Fruit fly (Drosophila melanogaster) whole organism, embryonic: Measurements from ENCODE around the gene CG33124.

ENCODE experiments used
- CG10147 ChIP-seq: fragments of 200-800 bp; sonication (Bioruptor generic); optimal IDR thresholded peaks from 2 replicates; lab custom pipeline; 2019; ENCODE audit warnings: missing biosample characterization, mild to moderate bottlenecking, missing genetic modification characterization, moderate library complexity
- CG10209 ChIP-seq: fragments of 200-800 bp; sonication (Bioruptor generic); optimal IDR thresholded peaks from 3 replicates; lab custom pipeline; 2017; ENCODE audit warnings: missing biosample characterization, mild to moderate bottlenecking, missing genetic modification characterization, missing genetic modification reagents
- CG10321 ChIP-seq: fragments of 200-800 bp; sonication (Bioruptor generic); IDR thresholded peaks from 2 replicates; pipeline ENCODE4 v1.3.6; 2022; ENCODE audit warnings: missing biosample characterization, missing genetic modification characterization
- CG10431 ChIP-seq: fragments of 200-800 bp; sonication (Bioruptor generic); optimal IDR thresholded peaks from 3 replicates; lab custom pipeline; 2018; ENCODE audit warnings: missing biosample characterization, mild to moderate bottlenecking, missing genetic modification characterization
- CG13123 ChIP-seq: fragments of 200-800 bp; sonication (Bioruptor generic); optimal IDR thresholded peaks from 2 replicates; lab custom pipeline; 2016; ENCODE audit warnings: missing biosample characterization, missing genetic modification characterization
- CG13296 ChIP-seq: fragments of 200-800 bp; sonication (Bioruptor generic); optimal IDR thresholded peaks from 3 replicates; lab custom pipeline; 2018; ENCODE audit warnings: missing biosample characterization, mild to moderate bottlenecking, missing genetic modification characterization
- CG13894 ChIP-seq: fragments of 200-800 bp; sonication (Bioruptor generic); optimal IDR thresholded peaks from 3 replicates; lab custom pipeline; 2018; ENCODE audit warnings: missing biosample characterization, mild to moderate bottlenecking, missing genetic modification characterization, moderate library complexity
- CG14667 ChIP-seq: fragments of 200-800 bp; sonication (Bioruptor generic); IDR thresholded peaks from 2 replicates; pipeline ENCODE4 v1.3.6; 2022; ENCODE audit warnings: missing biosample characterization, missing genetic modification characterization
- CG14965 ChIP-seq: fragments of 200-800 bp; sonication (Bioruptor generic); optimal IDR thresholded peaks from 2 replicates; lab custom pipeline; 2016; ENCODE audit warnings: missing biosample characterization, missing genetic modification characterization, borderline replicate concordance
- CG15514 ChIP-seq: fragments of 200-800 bp; sonication (Bioruptor generic); optimal IDR thresholded peaks from 3 replicates; lab custom pipeline; 2017; ENCODE audit warnings: missing biosample characterization, missing genetic modification characterization, mild to moderate bottlenecking, moderate library complexity, missing genetic modification reagents
- CG16779 ChIP-seq: fragments of 200-800 bp; sonication (Bioruptor generic); IDR thresholded peaks from 2 replicates; pipeline ENCODE4 v1.3.6; 2022; ENCODE audit warnings: missing biosample characterization, missing genetic modification characterization
- CG2120 ChIP-seq: fragments of 200-800 bp; sonication (Bioruptor generic); optimal IDR thresholded peaks from 3 replicates; lab custom pipeline; 2016; ENCODE audit warnings: missing biosample characterization, missing genetic modification characterization
- CG30431 ChIP-seq: fragments of 200-800 bp; sonication (Bioruptor generic); optimal IDR thresholded peaks from 2 replicates; lab custom pipeline; 2017; ENCODE audit warnings: missing biosample characterization, missing genetic modification characterization
- CG3065 ChIP-seq: fragments of 200-800 bp; sonication (Bioruptor generic); optimal IDR thresholded peaks from 2 replicates; lab custom pipeline; 2016; ENCODE audit warnings: missing biosample characterization, missing genetic modification characterization
- CG33557 ChIP-seq: fragments of 200-800 bp; sonication (Bioruptor generic); optimal IDR thresholded peaks from 2 replicates; lab custom pipeline; 2019; ENCODE audit warnings: missing biosample characterization, mild to moderate bottlenecking, missing genetic modification characterization, moderate library complexity
- CG34224 ChIP-seq: fragments of 200-800 bp; sonication (Bioruptor generic); IDR thresholded peaks from 3 replicates; pipeline ENCODE4 v1.3.6; 2022; ENCODE audit warnings: missing biosample characterization, missing genetic modification characterization; ENCODE audit not compliant: partially characterized antibody
- CG6791 ChIP-seq: fragments of 200-800 bp; sonication (Bioruptor generic); IDR thresholded peaks from 3 replicates; pipeline ENCODE4 v1.3.6; 2022; ENCODE audit warnings: missing biosample characterization, missing genetic modification characterization; ENCODE audit not compliant: partially characterized antibody
- CG7556 ChIP-seq: fragments of 200-800 bp; sonication (Bioruptor generic); optimal IDR thresholded peaks from 2 replicates; lab custom pipeline; 2017; ENCODE audit warnings: missing biosample characterization, mild to moderate bottlenecking, missing genetic modification characterization
- CG7745 ChIP-seq: fragments of 200-800 bp; sonication (Bioruptor generic); optimal IDR thresholded peaks from 2 replicates; lab custom pipeline; 2018; ENCODE audit warnings: missing biosample characterization, mild to moderate bottlenecking, missing genetic modification characterization, moderate library complexity
- CG8478 ChIP-seq: fragments of >200 bp; optimal IDR thresholded peaks from 2 replicates; lab custom pipeline; 2018
- CHES-1-like ChIP-seq: fragments of 200-800 bp; sonication (Bioruptor generic); optimal IDR thresholded peaks from 2 replicates; lab custom pipeline; 2016; ENCODE audit warnings: missing biosample characterization, missing genetic modification characterization
- CrebB ChIP-seq: fragments of 200-800 bp; sonication (Bioruptor generic); optimal IDR thresholded peaks from 3 replicates; lab custom pipeline; 2018; ENCODE audit warnings: missing biosample characterization, mild to moderate bottlenecking, missing genetic modification characterization
- D19A ChIP-seq: fragments of 200-800 bp; optimal IDR thresholded peaks from 3 replicates; lab custom pipeline; 2019; ENCODE audit warnings: missing biosample characterization, mild to moderate bottlenecking, missing genetic modification characterization, moderate library complexity
- Deaf1 ChIP-seq: fragments of 200-800 bp; optimal IDR thresholded peaks from 3 replicates; lab custom pipeline; 2019; ENCODE audit warnings: missing biosample characterization, mild to moderate bottlenecking, missing genetic modification characterization, moderate library complexity
- Drgx ChIP-seq: fragments of 200-800 bp; sonication (Bioruptor generic); IDR thresholded peaks from 2 replicates; pipeline ENCODE4 v1.3.6; 2022; ENCODE audit warnings: missing biosample characterization, missing genetic modification characterization
- Hey ChIP-seq: fragments of 200-800 bp; sonication (Bioruptor generic); optimal IDR thresholded peaks from 3 replicates; lab custom pipeline; 2018; ENCODE audit warnings: missing biosample characterization, mild to moderate bottlenecking, missing genetic modification characterization
- Hr39 ChIP-seq: fragments of >200 bp; optimal IDR thresholded peaks from 2 replicates; lab custom pipeline; 2017
- Nf-YA ChIP-seq: fragments of 200-800 bp; sonication (Bioruptor generic); IDR thresholded peaks from 2 replicates; pipeline ENCODE4 v1.3.6; 2022; ENCODE audit warnings: missing biosample characterization, missing genetic modification characterization
- Pdp1 ChIP-seq, 2 experiments: fragments of 200-800 bp; sonication (Bioruptor generic); optimal IDR thresholded peaks; 3 replicates each; lab custom pipeline; 2016; ENCODE audit warnings: missing biosample characterization in 2 of 2, missing genetic modification characterization in 2 of 2, mild to moderate bottlenecking in 1 of 2, moderate library complexity in 1 of 2
- Scr ChIP-seq: fragments of 200-800 bp; sonication (Bioruptor generic); IDR thresholded peaks from 2 replicates; pipeline ENCODE4 v1.3.6; 2022; ENCODE audit warnings: missing biosample characterization, missing genetic modification characterization; ENCODE audit not compliant: partially characterized antibody
- Sry-β ChIP-seq: fragments of 200-800 bp; sonication (Bioruptor generic); optimal IDR thresholded peaks from 2 replicates; lab custom pipeline; 2018; ENCODE audit warnings: missing biosample characterization, mild to moderate bottlenecking, missing genetic modification characterization, moderate library complexity
- abd-A ChIP-seq: fragments of 200-800 bp; sonication (Bioruptor generic); optimal IDR thresholded peaks from 3 replicates; lab custom pipeline; 2019; ENCODE audit warnings: missing biosample characterization, mild to moderate bottlenecking, missing genetic modification characterization, moderate library complexity
- ase ChIP-seq: fragments of 200-800 bp; sonication (Bioruptor generic); IDR thresholded peaks from 3 replicates; pipeline ENCODE4 v1.3.6; 2022; ENCODE audit warnings: missing biosample characterization, missing genetic modification characterization
- bcd ChIP-seq: fragments of 200-800 bp; sonication (Bioruptor generic); optimal IDR thresholded peaks from 2 replicates; lab custom pipeline; 2017; ENCODE audit warnings: missing biosample characterization, mild to moderate bottlenecking, missing genetic modification characterization
- br ChIP-seq: fragments of >200 bp; optimal IDR thresholded peaks from 2 replicates; lab custom pipeline; 2017
- da ChIP-seq: fragments of 200-800 bp; sonication (Bioruptor generic); optimal IDR thresholded peaks from 2 replicates; lab custom pipeline; 2016; ENCODE audit warnings: missing biosample characterization, missing genetic modification characterization
- disco-r ChIP-seq: fragments of 200-800 bp; sonication (Bioruptor generic); optimal IDR thresholded peaks from 2 replicates; lab custom pipeline; 2016; ENCODE audit warnings: missing biosample characterization, missing genetic modification characterization
- ftz-f1 ChIP-seq: fragments of 200-800 bp; sonication (Bioruptor generic); optimal IDR thresholded peaks from 2 replicates; lab custom pipeline; 2016; ENCODE audit warnings: missing biosample characterization, missing genetic modification characterization
- grau ChIP-seq: fragments of 200-800 bp; optimal IDR thresholded peaks from 3 replicates; lab custom pipeline; 2019; ENCODE audit warnings: missing biosample characterization, mild to moderate bottlenecking, missing genetic modification characterization, moderate library complexity
- gt ChIP-seq: fragments of 200-800 bp; sonication (Bioruptor generic); IDR thresholded peaks from 2 replicates; pipeline ENCODE4 v1.3.6; 2022; ENCODE audit warnings: missing biosample characterization, missing genetic modification characterization
- hb ChIP-seq: fragments of 200-800 bp; sonication (Bioruptor generic); IDR thresholded peaks from 3 replicates; pipeline ENCODE4 v1.3.6; 2022; ENCODE audit warnings: missing biosample characterization, missing genetic modification characterization; ENCODE audit not compliant: partially characterized antibody
- hkb ChIP-seq, 2 experiments: fragments of 200-800 bp in 1 of 2; fragments of >200 bp in 1 of 2; sonication (Bioruptor generic) in 1 of 2; IDR thresholded peaks in 1 of 2; optimal IDR thresholded peaks in 1 of 2; 2 replicates each; pipeline versions ENCODE4 v1.3.6 to Lab custom; 2017 to 2022; ENCODE audit warnings: missing biosample characterization in 1 of 2, missing genetic modification characterization in 1 of 2
- luna ChIP-seq: fragments of 200-800 bp; sonication (Bioruptor generic); optimal IDR thresholded peaks from 2 replicates; lab custom pipeline; 2016; ENCODE audit warnings: missing biosample characterization, missing genetic modification characterization
- pfk ChIP-seq: fragments of 200-800 bp; sonication (Bioruptor generic); optimal IDR thresholded peaks from 2 replicates; lab custom pipeline; 2018; ENCODE audit warnings: missing biosample characterization, mild to moderate bottlenecking, missing genetic modification characterization, moderate library complexity
- repo ChIP-seq: fragments of 200-800 bp; sonication (Bioruptor generic); optimal IDR thresholded peaks from 2 replicates; lab custom pipeline; 2016; ENCODE audit warnings: missing biosample characterization, missing genetic modification characterization
- slou ChIP-seq: fragments of 200-800 bp; sonication (Bioruptor generic); optimal IDR thresholded peaks from 3 replicates; lab custom pipeline; 2016; ENCODE audit warnings: missing biosample characterization, missing genetic modification characterization
- twi ChIP-seq: fragments of 200-800 bp; optimal IDR thresholded peaks from 2 replicates; lab custom pipeline; 2019; ENCODE audit warnings: missing biosample characterization, mild to moderate bottlenecking, missing genetic modification characterization, moderate library complexity
- unc-4 ChIP-seq: fragments of 200-800 bp; sonication (Bioruptor generic); IDR thresholded peaks from 2 replicates; pipeline ENCODE4 v1.3.6; 2022; ENCODE audit warnings: missing biosample characterization, missing genetic modification characterization; ENCODE audit not compliant: partially characterized antibody
- vfl ChIP-seq: fragments of 200-800 bp; sonication (Bioruptor generic); optimal IDR thresholded peaks from 2 replicates; lab custom pipeline; 2016; ENCODE audit warnings: missing biosample characterization, missing genetic modification characterization
- yki ChIP-seq: fragments of >200 bp; optimal IDR thresholded peaks from 3 replicates; lab custom pipeline; 2018

The CG33124 gene

DNA sequence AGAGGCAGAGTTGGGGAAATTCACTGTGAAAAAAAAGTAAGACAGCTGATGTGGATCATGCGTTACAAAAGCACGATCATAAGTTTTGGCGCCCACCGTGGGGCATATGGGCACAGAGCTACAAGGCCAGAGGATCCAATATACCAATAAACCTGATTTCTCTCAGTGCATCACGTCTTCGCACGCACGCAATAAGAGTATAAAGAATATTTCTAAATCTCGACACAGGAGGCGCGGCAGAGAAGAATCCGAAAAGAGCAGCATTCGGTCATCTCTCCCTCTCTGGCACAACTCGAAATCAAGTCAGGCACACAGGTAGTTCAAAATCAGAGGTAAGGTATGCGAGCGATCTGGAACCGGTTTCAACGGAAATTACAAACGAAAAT is 45.3 kb downstream of the CG33124 start (continued):
- TF ChIP-seq CHES-1-like (GFP tag; lab: Kevin White, UChicago) = peak; percentile 96
- peak; percentile 69 to 91 for TF ChIP-seq Pdp1 (GFP tag; optimal IDR thresholded peaks at IDR 0.05; lab: Kevin White, UChicago)
- TF ChIP-seq CG33557 = peak; percentile 87
- peak; percentile 52 for TF ChIP-seq CG15514
- no peak for TF ChIP-seq unc-4 (GFP tag; lab: Robert Waterston, UW)
- peak; percentile 22 for TF ChIP-seq CG13296 (GFP tag; lab: Kevin White, UChicago)
- TF ChIP-seq pfk (GFP tag; lab: Kevin White, UChicago) = no peak
- no peak for TF ChIP-seq hkb (optimal IDR thresholded peaks at IDR 0.05; lab: Kevin White, UChicago)
- peak; percentile 91 for TF ChIP-seq hkb (GFP tag; IDR thresholded peaks at IDR 0.05; lab: Robert Waterston, UW)
- peak; percentile 90 for TF ChIP-seq ase (GFP tag; lab: Robert Waterston, UW)
- TF ChIP-seq abd-A (tag; lab: Kevin White, UChicago) = peak; percentile 15
- TF ChIP-seq CG10147 (GFP tag; lab: Kevin White, UChicago) = peak; percentile 45
- peak; percentile 74 for TF ChIP-seq repo (GFP tag; lab: Kevin White, UChicago)
- TF ChIP-seq yki = no peak
- peak; percentile 7 for TF ChIP-seq Deaf1 (tag; lab: Kevin White, UChicago)
- TF ChIP-seq bcd = peak; percentile 89
- TF ChIP-seq Nf-YA (GFP tag; lab: Robert Waterston, UW) = peak; percentile 88
- TF ChIP-seq da (GFP tag; lab: Kevin White, UChicago) = peak; percentile 82
- TF ChIP-seq Drgx (GFP tag; lab: Robert Waterston, UW) = peak; percentile 91
- TF ChIP-seq disco-r (GFP tag; lab: Kevin White, UChicago) = peak; percentile 67
- TF ChIP-seq CG16779 (GFP tag; lab: Robert Waterston, UW) = peak; percentile 86
- TF ChIP-seq CG2120 (GFP tag; lab: Kevin White, UChicago) = peak; percentile 90
- peak; percentile 87 for TF ChIP-seq CG7556 (GFP tag; lab: Kevin White, UChicago)
- peak; percentile 89 for TF ChIP-seq CG10209 (GFP tag; lab: Kevin White, UChicago)
- TF ChIP-seq CG14667 (GFP tag; lab: Robert Waterston, UW) = peak; percentile 91
- TF ChIP-seq twi (tag; lab: Kevin White, UChicago) = peak; percentile 75
- peak; percentile 44 for TF ChIP-seq Hey (tag; lab: Kevin White, UChicago)
- peak; percentile 41 for TF ChIP-seq CG7745 (tag; lab: Kevin White, UChicago)
- peak; percentile 82 for TF ChIP-seq grau (tag; lab: Kevin White, UChicago)
- 0 out of 3 replicates have a peak, but pooled peaks have one; percentile 14 for TF ChIP-seq CG6791 (GFP tag; lab: Robert Waterston, UW)
- peak; percentile 40 for TF ChIP-seq CG14965
- peak; percentile 95 for TF ChIP-seq CG30431
- TF ChIP-seq CG10431 (GFP tag; lab: Kevin White, UChicago) = peak; percentile 74
- TF ChIP-seq vfl (GFP tag; lab: Kevin White, UChicago) = peak; percentile 32
- TF ChIP-seq hb (GFP tag; lab: Robert Waterston, UW) = no peak
- TF ChIP-seq CG10321 (GFP tag; lab: Robert Waterston, UW) = 0 out of 2 replicates have a peak, but pooled peaks have one; percentile 32
- no peak for TF ChIP-seq CG34224 (GFP tag; lab: Robert Waterston, UW)
- peak; percentile 58 for TF ChIP-seq Sry-β (GFP tag; lab: Kevin White, UChicago)
- no peak for TF ChIP-seq Scr
- TF ChIP-seq slou = peak; percentile 48
- TF ChIP-seq CrebB = peak; percentile 72
- no peak for TF ChIP-seq CG13894 (tag; lab: Kevin White, UChicago)
- TF ChIP-seq CG8478 = no peak
- TF ChIP-seq ftz-f1 (GFP tag; lab: Kevin White, UChicago) = peak; percentile 39
- TF ChIP-seq br (lab: Kevin White, UChicago) = no peak
- no peak for TF ChIP-seq Hr39 (lab: Kevin White, UChicago)
- peak; percentile 39 for TF ChIP-seq luna
- peak; percentile 64 for TF ChIP-seq CG13123 (GFP tag; lab: Kevin White, UChicago)
- peak; percentile 90 for TF ChIP-seq gt
- TF ChIP-seq D19A (tag; lab: Kevin White, UChicago) = peak; percentile 86
- peak; percentile 75 for TF ChIP-seq CG3065 (GFP tag; lab: Kevin White, UChicago)
